Worm (Caenorhabditis elegans) whole organism, L2 larva: ENCODE results near the gene clpf-1.

ENCODE experiments used
- Y55F3AM.14 ChIP-seq: fragments of 200-800 bp; sonication (Bioruptor generic); optimal IDR thresholded peaks from 2 replicates; lab custom pipeline; 2018; ENCODE audit warnings: mild to moderate bottlenecking, missing genetic modification characterization, missing compliant biosample characterization
- aly-2 ChIP-seq: fragments of 150-350 bp; optimal IDR thresholded peaks from 2 replicates; lab custom pipeline; 2014; ENCODE audit warnings: missing biosample characterization, missing genetic modification characterization
- ama-1 ChIP-seq: fragments of 150-350 bp; optimal IDR thresholded peaks from 2 replicates; lab custom pipeline; 2018; ENCODE audit warnings: inconsistent platforms
- ceh-16 ChIP-seq: fragments of 150-350 bp; optimal IDR thresholded peaks from 2 replicates; lab custom pipeline; 2014; ENCODE audit warnings: missing biosample characterization, missing genetic modification characterization
- egl-27 ChIP-seq: sonication (generic microtip); optimal IDR thresholded peaks from 3 replicates; lab custom pipeline; 2017; ENCODE audit warnings: missing biosample characterization, missing genetic modification reagents, missing genetic modification characterization
- mbf-1 ChIP-seq: sonication (generic microtip); optimal IDR thresholded peaks from 2 replicates; lab custom pipeline; 2017; ENCODE audit warnings: missing biosample characterization, missing genetic modification characterization
- nhr-25 ChIP-seq: fragments of 150-350 bp; sonication (generic microtip); optimal IDR thresholded peaks from 3 replicates; lab custom pipeline; 2014; ENCODE audit warnings: missing biosample characterization, missing genetic modification characterization
- nhr-6 ChIP-seq: fragments of 150-350 bp; optimal IDR thresholded peaks from 2 replicates; lab custom pipeline; 2014; ENCODE audit warnings: missing biosample characterization, missing genetic modification characterization
- unc-39 ChIP-seq: fragments of 150-350 bp; optimal IDR thresholded peaks from 2 replicates; lab custom pipeline; 2014; ENCODE audit warnings: missing biosample characterization, missing genetic modification characterization
- unc-55 ChIP-seq: fragments of 150-350 bp; sonication (generic microtip); optimal IDR thresholded peaks from 3 replicates; lab custom pipeline; 2014; ENCODE audit warnings: missing biosample characterization, missing genetic modification reagents, missing genetic modification characterization
- zag-1 ChIP-seq: fragments of 150-350 bp; optimal IDR thresholded peaks from 2 replicates; lab custom pipeline; 2014; ENCODE audit warnings: missing biosample characterization, missing genetic modification characterization

ce11 chrIII:3355791-3356190 is 41.8 kb upstream of the clpf-1 start:
- no peak for TF ChIP-seq mbf-1
- no peak for TF ChIP-seq unc-39 (tag; lab: Kevin White, UChicago)
- no peak for TF ChIP-seq nhr-25 (tag; lab: Kevin White, UChicago)
- TF ChIP-seq nhr-6 = no peak
- TF ChIP-seq zag-1 (tag; lab: Kevin White, UChicago) = no peak
- TF ChIP-seq aly-2 (tag; lab: Kevin White, UChicago) = no peak
- TF ChIP-seq unc-55 (GFP tag; lab: Kevin White, UChicago) = no peak
- TF ChIP-seq egl-27 (tag; lab: Kevin White, UChicago) = no peak
- no peak for TF ChIP-seq ceh-16
- TF ChIP-seq ama-1 (lab: Kevin White, UChicago) = no peak
- no peak for TF ChIP-seq Y55F3AM.14 (GFP tag; lab: Kevin White, UChicago)
